Fruit fly (Drosophila melanogaster) whole organism: ENCODE measurements around the gene Psf2.

Source experiments
- CG8478 ChIP-seq: fragments of >200 bp; optimal IDR thresholded peaks from 2 replicates; lab custom pipeline; 2018; ENCODE audit warnings: inconsistent platforms
- pan ChIP-seq: fragments of >200 bp; optimal IDR thresholded peaks from 2 replicates; lab custom pipeline; 2017

DNA sequence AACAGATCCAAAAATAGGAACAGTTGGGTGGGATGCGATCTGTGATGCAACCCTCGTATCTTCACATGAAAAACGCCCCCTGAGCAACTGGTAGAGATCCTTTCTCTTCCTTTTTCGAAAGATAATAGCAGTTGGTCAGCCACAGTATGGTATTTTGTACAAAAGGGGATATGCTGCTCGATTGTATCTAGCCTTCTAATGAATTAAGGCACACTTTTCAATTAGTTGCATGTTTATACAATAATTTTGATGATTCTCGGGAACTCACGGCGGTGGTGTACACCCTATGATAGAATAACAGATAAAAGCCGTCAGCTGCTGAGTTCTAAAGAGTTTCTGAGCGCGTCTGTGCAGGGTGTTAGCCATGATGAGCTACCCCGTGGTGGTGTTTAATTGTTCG is 37.5 kb downstream of the Psf2 start:
- TF ChIP-seq pan (no peak), CG8478 (lab: Kevin White, UChicago) (no peak)
